Worm (Caenorhabditis elegans) whole organism, mixed stage, embryonic: ENCODE results near the gene rnst-2.

Source experiments
- M03D4.4 ChIP-seq: sonication (generic microtip); optimal IDR thresholded peaks from 2 replicates; lab custom pipeline; 2017; ENCODE audit warnings: mild to moderate bottlenecking, missing genetic modification characterization, missing compliant biosample characterization
- blmp-1 ChIP-seq: fragments of 150-350 bp; optimal IDR thresholded peaks from 2 replicates; lab custom pipeline; 2014; ENCODE audit warnings: missing biosample characterization, missing genetic modification characterization
- ceh-39 ChIP-seq: fragments of 150-350 bp; optimal IDR thresholded peaks from 2 replicates; lab custom pipeline; 2014; ENCODE audit warnings: missing biosample characterization, missing genetic modification characterization
- ceh-83 ChIP-seq: fragments of 200-800 bp; sonication (Bioruptor generic); optimal IDR thresholded peaks from 2 replicates; lab custom pipeline; 2018; ENCODE audit warnings: mild to moderate bottlenecking, missing genetic modification characterization, missing compliant biosample characterization
- elt-3 ChIP-seq: fragments of 150-350 bp; optimal IDR thresholded peaks from 2 replicates; lab custom pipeline; 2014; ENCODE audit warnings: missing biosample characterization, missing genetic modification characterization
- mls-2 ChIP-seq: sonication (generic microtip); optimal IDR thresholded peaks from 2 replicates; lab custom pipeline; 2016; ENCODE audit warnings: mild to moderate bottlenecking, missing genetic modification characterization, moderate library complexity, missing compliant biosample characterization
- nhr-12 ChIP-seq: fragments of 150-350 bp; optimal IDR thresholded peaks from 2 replicates; lab custom pipeline; 2014; ENCODE audit warnings: missing biosample characterization, missing genetic modification characterization
- nhr-2 ChIP-seq: fragments of 150-350 bp; optimal IDR thresholded peaks from 2 replicates; lab custom pipeline; 2014; ENCODE audit warnings: missing biosample characterization, missing genetic modification characterization
- pha-4 ChIP-seq: fragments of 150-350 bp; optimal IDR thresholded peaks from 2 replicates; lab custom pipeline; 2018; ENCODE audit warnings: missing biosample characterization, missing genetic modification reagents, missing genetic modification characterization
- unc-39 ChIP-seq: fragments of 150-350 bp; optimal IDR thresholded peaks from 2 replicates; lab custom pipeline; 2014; ENCODE audit warnings: missing biosample characterization, missing genetic modification characterization
- ztf-11 ChIP-seq: fragments of 150-350 bp; optimal IDR thresholded peaks from 2 replicates; lab custom pipeline; 2014; ENCODE audit warnings: missing biosample characterization, missing genetic modification characterization

ce11 chrV:1015194-1015593, 46.2 kb upstream of the rnst-2 start:
- TF ChIP-seq M03D4.4 (tag; lab: Kevin White, UChicago) (no peak), blmp-1 (no peak), mls-2 (tag; lab: Kevin White, UChicago) (no peak), ztf-11 (no peak), unc-39 (tag; lab: Kevin White, UChicago) (no peak), nhr-12 (tag; lab: Kevin White, UChicago) (no peak), elt-3 (tag; lab: Kevin White, UChicago) (no peak), pha-4 (tag; lab: Kevin White, UChicago) (no peak), nhr-2 (tag; lab: Kevin White, UChicago) (no peak), ceh-83 (GFP tag; lab: Kevin White, UChicago) (no peak), ceh-39 (no peak)
